Worm (Caenorhabditis elegans) whole organism, midembryonic: ENCODE measurements around the gene srd-46.

ENCODE experiments used
- T22C8.4 ChIP-seq: fragments of 200-800 bp; sonication (Bioruptor generic); IDR thresholded peaks from 2 replicates; pipeline ENCODE4 v1.3.6; 2022; ENCODE audit warnings: missing genetic modification characterization, missing compliant biosample characterization
- flt-1 ChIP-seq: fragments of 200-800 bp; sonication (Bioruptor generic); IDR thresholded peaks from 2 replicates; pipeline ENCODE4 v1.3.6; 2022; ENCODE audit warnings: missing genetic modification characterization, missing compliant biosample characterization
- klf-2 ChIP-seq: fragments of 200-800 bp; sonication (Bioruptor generic); conservative IDR thresholded peaks from 2 replicates; pipeline ENCODE4 v1.3.6; 2022; ENCODE audit warnings: missing genetic modification reagents, missing genetic modification characterization, missing compliant biosample characterization
- med-1 ChIP-seq: sonication (generic microtip); optimal IDR thresholded peaks from 2 replicates; lab custom pipeline; 2017; ENCODE audit warnings: missing genetic modification characterization, mild to moderate bottlenecking, missing compliant biosample characterization, antibody characterized with exemption, missing genetic modification reagents; ENCODE audit not compliant: insufficient read depth
- tab-1 ChIP-seq: fragments of 200-800 bp; sonication (Bioruptor generic); IDR thresholded peaks from 2 replicates; pipeline ENCODE4 v1.3.6; 2022; ENCODE audit warnings: missing genetic modification characterization, missing compliant biosample characterization
- ztf-23 ChIP-seq: fragments of 200-800 bp; sonication (Bioruptor generic); IDR thresholded peaks from 2 replicates; pipeline ENCODE4 v1.3.6; 2022; ENCODE audit warnings: missing genetic modification reagents, missing genetic modification characterization, missing compliant biosample characterization

DNA sequence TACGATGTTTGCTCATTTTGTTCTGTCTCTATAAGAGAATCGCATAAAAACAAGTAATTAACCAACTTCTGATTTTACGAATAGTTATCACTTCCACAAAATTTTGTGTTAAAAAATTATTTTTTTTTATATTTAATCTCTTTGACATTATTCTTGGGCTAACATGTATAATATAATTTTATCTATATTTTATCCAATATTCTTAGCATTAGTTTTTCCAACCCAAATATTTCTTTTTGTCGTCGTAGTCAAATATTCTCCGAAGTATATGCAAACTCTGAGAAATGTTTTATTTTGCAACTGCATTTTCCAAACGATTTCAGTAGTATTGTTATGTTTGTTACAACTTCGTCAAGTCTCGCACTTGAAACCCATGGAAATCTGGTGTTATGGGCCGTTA, 1.6 kb downstream of the srd-46 start, which contains the start of gene srd-47:
- no peak for TF ChIP-seq ztf-23 (GFP tag; lab: Robert Waterston, UW)
- TF ChIP-seq T22C8.4 = no peak
- no peak for TF ChIP-seq med-1
- TF ChIP-seq klf-2 = no peak
- no peak for TF ChIP-seq flt-1 (GFP tag; lab: Robert Waterston, UW)
- TF ChIP-seq tab-1 (GFP tag; lab: Robert Waterston, UW) = no peak
